Worm (Caenorhabditis elegans): Measurements from ENCODE around the gene nadk-2.

- TF ChIP-seq nhr-28 (tag; optimal IDR thresholded peaks at IDR 0.05) (no peak), egl-27 (tag; optimal IDR thresholded peaks at IDR 0.05) (no peak), sea-2 (GFP tag; optimal IDR thresholded peaks at IDR 0.05) (no peak), nhr-76 (tag; optimal IDR thresholded peaks at IDR 0.05) (no peak), snpc-4 (tag; optimal IDR thresholded peaks at IDR 0.05) (no peak), ama-1 (optimal IDR thresholded peaks at IDR 0.05) (peak; percentile 44), nhr-25 (tag; optimal IDR thresholded peaks at IDR 0.05) (no peak), elt-1 (tag; optimal IDR thresholded peaks at IDR 0.05) (no peak), fkh-2 (tag; optimal IDR thresholded peaks at IDR 0.05) (no peak), elt-3 (tag; optimal IDR thresholded peaks at IDR 0.05) (no peak), fos-1 (tag; optimal IDR thresholded peaks at IDR 0.05) (no peak)
These were observed 12.9 kb upstream of the nadk-2 start, which contains the start of gene cyn-16 for ce11 chrII:12036516-12036915.
